Worm (Caenorhabditis elegans) whole organism, midembryonic: Measurements from ENCODE around the gene rnf-113.
A peak's percentile ranks its signal among the peaks of the same experiment; 100 is the strongest.
"Not testable (repeated sequence)": the region's sequence is repeated elsewhere in the genome, so short reads cannot be mapped to it uniquely, and the experiment has no call there.

Source experiments
- T22C8.4 ChIP-seq: fragments of 200-800 bp; sonication (Bioruptor generic); IDR thresholded peaks from 2 replicates; pipeline ENCODE4 v1.3.6; 2022; ENCODE audit warnings: missing genetic modification characterization, missing compliant biosample characterization
- cog-1 ChIP-seq: sonication (generic microtip); optimal IDR thresholded peaks from 2 replicates; lab custom pipeline; 2016; ENCODE audit warnings: missing genetic modification characterization, missing compliant biosample characterization
- flt-1 ChIP-seq: fragments of 200-800 bp; sonication (Bioruptor generic); IDR thresholded peaks from 2 replicates; pipeline ENCODE4 v1.3.6; 2022; ENCODE audit warnings: missing genetic modification characterization, missing compliant biosample characterization
- klf-2 ChIP-seq: fragments of 200-800 bp; sonication (Bioruptor generic); conservative IDR thresholded peaks from 2 replicates; pipeline ENCODE4 v1.3.6; 2022; ENCODE audit warnings: missing genetic modification reagents, missing genetic modification characterization, missing compliant biosample characterization
- med-1 ChIP-seq: sonication (generic microtip); optimal IDR thresholded peaks from 2 replicates; lab custom pipeline; 2017; ENCODE audit warnings: missing genetic modification characterization, mild to moderate bottlenecking, missing compliant biosample characterization, antibody characterized with exemption, missing genetic modification reagents; ENCODE audit not compliant: insufficient read depth
- ref-1 ChIP-seq: fragments of 200-800 bp; sonication (Bioruptor generic); conservative IDR thresholded peaks from 2 replicates; pipeline ENCODE4 v1.3.6; 2022; ENCODE audit warnings: missing genetic modification reagents, missing genetic modification characterization, missing compliant biosample characterization
- tab-1 ChIP-seq: fragments of 200-800 bp; sonication (Bioruptor generic); IDR thresholded peaks from 2 replicates; pipeline ENCODE4 v1.3.6; 2022; ENCODE audit warnings: missing genetic modification characterization, missing compliant biosample characterization
- ztf-23 ChIP-seq: fragments of 200-800 bp; sonication (Bioruptor generic); IDR thresholded peaks from 2 replicates; pipeline ENCODE4 v1.3.6; 2022; ENCODE audit warnings: missing genetic modification reagents, missing genetic modification characterization, missing compliant biosample characterization
- ztf-29 ChIP-seq: fragments of 200-800 bp; sonication (Bioruptor generic); IDR thresholded peaks from 2 replicates; pipeline ENCODE4 v1.3.6; 2022; ENCODE audit warnings: missing genetic modification reagents, missing genetic modification characterization, missing compliant biosample characterization

Gene rnf-113

DNA sequence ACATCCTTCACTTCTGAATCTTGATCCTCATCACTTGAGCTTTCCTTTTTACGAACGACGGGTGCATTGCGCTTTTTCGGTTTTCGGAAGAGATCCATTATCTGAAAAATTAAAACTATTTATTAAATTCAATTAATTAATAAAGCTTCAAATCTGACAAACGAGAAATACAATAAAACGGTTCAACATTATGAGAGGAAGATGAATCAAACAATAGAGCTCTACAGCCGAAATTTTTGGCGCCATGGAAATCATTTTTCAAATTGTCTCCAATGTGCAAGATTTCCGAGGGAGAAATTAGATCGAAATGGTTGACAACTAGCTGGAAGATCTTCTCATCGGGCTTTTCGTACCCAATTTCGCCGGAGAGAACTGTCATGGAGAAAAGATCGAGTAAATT, at the start of gene rnf-113:
Gene rnf-113 (minus strand): TSS at position 101 of the 400 bp plus-strand sequence.
- TF ChIP-seq ztf-29 (GFP tag; lab: Robert Waterston, UW) (no peak), T22C8.4 (GFP tag; lab: Robert Waterston, UW) (no peak), tab-1 (GFP tag; lab: Robert Waterston, UW) (no peak), ref-1 (GFP tag; lab: Robert Waterston, UW) (no peak)

ce11 chrIII:10807236-10807635, 49.8 kb upstream of the rnf-113 start:
- TF ChIP-seq ref-1 (GFP tag; lab: Robert Waterston, UW), result no peak
- TF ChIP-seq flt-1, result no peak
- no peak for TF ChIP-seq cog-1
- no peak for TF ChIP-seq ztf-23 (GFP tag; lab: Robert Waterston, UW)
- TF ChIP-seq tab-1 (GFP tag; lab: Robert Waterston, UW), result no peak
- no peak for TF ChIP-seq T22C8.4 (GFP tag; lab: Robert Waterston, UW)
- TF ChIP-seq klf-2 (GFP tag; lab: Robert Waterston, UW), result no peak

ce11 chrIII:10806821-10807220, 49.4 kb upstream of the rnf-113 start:
- TF ChIP-seq ztf-23 (GFP tag; lab: Robert Waterston, UW) (no peak), T22C8.4 (GFP tag; lab: Robert Waterston, UW) (no peak), ztf-29 (GFP tag; lab: Robert Waterston, UW) (no peak), flt-1 (no peak), ref-1 (GFP tag; lab: Robert Waterston, UW) (no peak), tab-1 (GFP tag; lab: Robert Waterston, UW) (no peak), cog-1 (no peak), klf-2 (GFP tag; lab: Robert Waterston, UW) (no peak), med-1 (GFP tag; lab: Kevin White, UChicago) (no peak)

- not testable (repeated sequence) for TF ChIP-seq ref-1 (GFP tag; lab: Robert Waterston, UW); tab-1 (GFP tag; lab: Robert Waterston, UW); flt-1
Measured at ce11 chrIII:10805625-10806024, 48.2 kb upstream of the rnf-113 start, which contains the start of gene klp-7. Gene klp-7, plus strand, starts transcription at chrIII:10805925.

DNA sequence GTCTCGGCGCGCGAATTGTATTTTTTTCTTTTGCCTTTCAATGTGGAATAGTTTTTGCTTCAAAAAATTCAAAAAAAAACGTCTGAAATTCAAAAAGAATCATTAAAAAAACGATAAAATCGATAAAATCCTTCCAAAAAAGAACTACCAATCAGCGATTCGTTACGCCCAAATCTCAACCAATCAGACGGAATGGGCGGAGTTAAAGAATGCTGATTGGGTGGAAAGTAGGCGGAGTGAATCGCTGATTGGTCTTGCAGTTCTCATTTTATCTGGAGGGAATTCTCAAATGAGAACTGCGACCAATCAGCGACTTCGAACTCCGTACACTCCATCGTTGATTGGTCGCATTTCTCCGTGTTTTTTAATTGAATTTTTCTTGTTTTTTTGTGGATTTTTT, 47.7 kb upstream of the rnf-113 start:
- TF ChIP-seq cog-1 (no peak), T22C8.4 (GFP tag; lab: Robert Waterston, UW) (no peak), ref-1 (GFP tag; lab: Robert Waterston, UW) (no peak)

DNA sequence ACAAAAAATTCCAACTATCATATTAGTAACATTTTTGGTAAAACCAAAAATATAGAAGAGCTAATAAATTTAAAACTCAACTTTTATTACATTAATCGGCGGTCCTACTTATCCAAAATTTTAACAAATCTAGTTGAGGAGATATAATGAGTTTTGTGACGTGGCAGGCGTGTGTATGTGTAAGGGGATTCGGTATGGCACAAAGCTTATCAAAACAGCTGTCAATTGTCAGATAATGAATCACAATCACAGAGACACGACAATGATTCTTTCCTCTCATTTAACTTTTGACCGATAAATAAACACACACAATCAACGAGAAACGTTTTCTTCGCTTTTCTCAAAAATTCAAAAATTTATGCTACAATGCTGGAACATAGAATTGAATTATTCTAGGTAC, 44.6 kb upstream of the rnf-113 start, which contains the start of gene K11D9.3:
Gene K11D9.3 (minus strand): TSS at position 181 of the 400 bp plus-strand sequence.
- TF ChIP-seq ztf-29 (GFP tag; lab: Robert Waterston, UW), result no peak
- TF ChIP-seq klf-2 (GFP tag; lab: Robert Waterston, UW), result no peak
- no peak for TF ChIP-seq tab-1 (GFP tag; lab: Robert Waterston, UW)
- TF ChIP-seq cog-1, result no peak
- no peak for TF ChIP-seq med-1 (GFP tag; lab: Kevin White, UChicago)
- TF ChIP-seq ztf-23 (GFP tag; lab: Robert Waterston, UW), result no peak

- TF ChIP-seq T22C8.4 (GFP tag; lab: Robert Waterston, UW) (no peak), tab-1 (GFP tag; lab: Robert Waterston, UW) (no peak), cog-1 (no peak), ztf-23 (GFP tag; lab: Robert Waterston, UW) (no peak), flt-1 (no peak), ref-1 (GFP tag; lab: Robert Waterston, UW) (no peak), klf-2 (GFP tag; lab: Robert Waterston, UW) (no peak), ztf-29 (GFP tag; lab: Robert Waterston, UW) (no peak), med-1 (GFP tag; lab: Kevin White, UChicago) (no peak)
Measured at ce11 chrIII:10794049-10794448, 36.6 kb upstream of the rnf-113 start, which contains the start of gene clec-163. Gene clec-163, plus strand, starts transcription at chrIII:10794349.

DNA sequence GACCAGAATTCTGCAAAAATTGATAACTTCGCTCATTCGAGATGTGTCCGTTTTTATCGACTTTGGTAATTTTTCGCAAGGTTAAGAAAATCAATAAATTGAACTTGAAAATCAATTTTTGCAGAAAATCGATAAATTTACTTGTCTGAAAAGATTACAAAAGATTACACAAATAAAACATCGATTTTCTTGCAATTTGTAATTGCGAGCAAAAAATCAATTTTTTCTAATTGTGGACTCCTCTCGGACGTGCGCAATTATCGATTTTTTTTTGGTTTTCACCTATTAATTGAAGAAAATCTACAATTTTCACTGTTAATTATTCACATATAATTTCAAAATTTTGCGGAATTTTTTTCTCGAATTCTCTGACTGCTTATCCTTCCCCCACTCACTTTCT, 33.8 kb upstream of the rnf-113 start:
- TF ChIP-seq ztf-29 (GFP tag; lab: Robert Waterston, UW) (no peak), tab-1 (GFP tag; lab: Robert Waterston, UW) (no peak), ztf-23 (GFP tag; lab: Robert Waterston, UW) (no peak), med-1 (GFP tag; lab: Kevin White, UChicago) (no peak), T22C8.4 (GFP tag; lab: Robert Waterston, UW) (peak; percentile 73), cog-1 (no peak)

DNA sequence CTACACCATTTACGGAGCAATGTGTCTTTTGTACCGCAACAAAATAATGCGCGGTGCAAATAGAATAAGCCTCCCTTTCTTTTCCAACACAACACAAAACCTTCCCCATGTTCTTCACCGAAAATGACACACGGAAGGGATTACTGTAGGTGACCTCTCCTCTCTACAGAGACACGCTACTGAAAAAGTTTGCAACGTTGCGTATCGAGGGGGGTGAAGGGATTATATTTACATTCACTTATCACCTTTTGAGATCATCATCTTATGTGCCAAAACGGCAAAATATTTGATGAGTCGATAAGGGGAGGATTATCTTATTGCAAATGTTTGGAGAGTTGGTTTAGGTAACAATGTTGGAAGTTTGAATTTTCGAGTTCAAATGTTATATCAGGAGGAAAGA, 25.6 kb upstream of the rnf-113 start:
- TF ChIP-seq cog-1 (peak; percentile 8), ref-1 (GFP tag; lab: Robert Waterston, UW) (no peak), med-1 (GFP tag; lab: Kevin White, UChicago) (no peak), T22C8.4 (GFP tag; lab: Robert Waterston, UW) (no peak)

ce11 chrIII:10781553-10781952, 24.1 kb upstream of the rnf-113 start, which contains the start of gene ptr-19:
Gene ptr-19, plus strand, starts transcription at chrIII:10781853.
- no peak for TF ChIP-seq T22C8.4 (GFP tag; lab: Robert Waterston, UW)
- TF ChIP-seq klf-2 (GFP tag; lab: Robert Waterston, UW), result no peak
- TF ChIP-seq flt-1, result no peak

DNA sequence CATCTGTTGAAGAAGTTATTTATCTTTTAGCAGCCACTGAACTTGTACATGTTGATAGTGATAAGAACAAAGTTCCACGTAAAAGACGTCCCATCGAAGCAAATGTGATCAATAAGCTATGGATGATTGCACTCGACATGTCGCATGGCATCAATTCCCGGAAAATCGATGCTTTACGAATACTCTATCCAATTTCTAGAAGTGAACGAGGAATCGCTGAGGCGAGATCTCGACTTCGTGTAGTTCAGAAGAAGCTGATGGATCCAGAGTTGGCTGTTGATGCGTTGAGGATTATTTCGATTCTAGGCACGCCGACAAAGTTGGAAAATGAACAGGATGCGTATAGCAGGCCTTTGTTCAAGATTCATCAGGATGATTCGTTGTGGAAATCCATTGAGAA, 12.3 kb upstream of the rnf-113 start:
- TF ChIP-seq tab-1 (GFP tag; lab: Robert Waterston, UW), result no peak
- TF ChIP-seq T22C8.4 (GFP tag; lab: Robert Waterston, UW), result no peak
- TF ChIP-seq cog-1, result no peak
- TF ChIP-seq med-1 (GFP tag; lab: Kevin White, UChicago), result no peak
- TF ChIP-seq ztf-23 (GFP tag; lab: Robert Waterston, UW), result no peak
- TF ChIP-seq ztf-29 (GFP tag; lab: Robert Waterston, UW), result no peak
- no peak for TF ChIP-seq klf-2 (GFP tag; lab: Robert Waterston, UW)
- no peak for TF ChIP-seq flt-1
- TF ChIP-seq ref-1 (GFP tag; lab: Robert Waterston, UW), result no peak
